Worm (Caenorhabditis elegans) whole organism, late embryonic: ENCODE measurements around the gene rin-1.

Experiments used
- C38D4.7 ChIP-seq: fragments of 200-800 bp; sonication (Bioruptor generic); optimal IDR thresholded peaks from 2 replicates; lab custom pipeline; 2018; ENCODE audit warnings: mild to moderate bottlenecking, missing genetic modification characterization, moderate library complexity, missing compliant biosample characterization
- F13H6.1 ChIP-seq: sonication (generic microtip); optimal IDR thresholded peaks from 2 replicates; lab custom pipeline; 2016; ENCODE audit warnings: missing genetic modification characterization, missing compliant biosample characterization
- K09A11.1 ChIP-seq: sonication (generic microtip); optimal IDR thresholded peaks from 2 replicates; lab custom pipeline; 2017; ENCODE audit warnings: antibody characterized with exemption, mild to moderate bottlenecking, missing genetic modification characterization, missing compliant biosample characterization; ENCODE audit not compliant: insufficient read depth
- T23F11.4 ChIP-seq: fragments of 200-800 bp; sonication (Bioruptor generic); optimal IDR thresholded peaks from 2 replicates; lab custom pipeline; 2018; ENCODE audit warnings: mild to moderate bottlenecking, missing genetic modification characterization, missing compliant biosample characterization
- ama-1 ChIP-seq: fragments of 150-350 bp; optimal IDR thresholded peaks from 2 replicates; lab custom pipeline; 2014
- ceh-14 ChIP-seq: sonication (generic microtip); optimal IDR thresholded peaks from 2 replicates; lab custom pipeline; 2016; ENCODE audit warnings: missing genotype, missing genetic modification characterization, missing compliant biosample characterization
- ceh-18 ChIP-seq: sonication (generic microtip); optimal IDR thresholded peaks from 2 replicates; lab custom pipeline; 2016; ENCODE audit warnings: missing genetic modification characterization, missing compliant biosample characterization
- ceh-19 ChIP-seq: fragments of 200-800 bp; sonication (Bioruptor generic); optimal IDR thresholded peaks from 2 replicates; lab custom pipeline; 2018; ENCODE audit warnings: mild to moderate bottlenecking, missing genetic modification characterization, missing compliant biosample characterization
- ceh-2 ChIP-seq: sonication (generic microtip); optimal IDR thresholded peaks from 2 replicates; lab custom pipeline; 2016; ENCODE audit warnings: missing genotype, missing genetic modification characterization, missing compliant biosample characterization
- ceh-22 ChIP-seq: sonication (generic microtip); optimal IDR thresholded peaks from 2 replicates; lab custom pipeline; 2017; ENCODE audit warnings: missing biosample characterization, missing genetic modification characterization
- ceh-34 ChIP-seq: sonication (generic microtip); optimal IDR thresholded peaks from 2 replicates; lab custom pipeline; 2016; ENCODE audit warnings: mild to moderate bottlenecking, missing genetic modification characterization, missing compliant biosample characterization
- ceh-48 ChIP-seq: sonication (generic microtip); optimal IDR thresholded peaks from 2 replicates; lab custom pipeline; 2016; ENCODE audit warnings: missing genetic modification characterization, inconsistent platforms, missing compliant biosample characterization
- ceh-6 ChIP-seq: fragments of 200-800 bp; sonication (Bioruptor generic); optimal IDR thresholded peaks from 2 replicates; lab custom pipeline; 2018; ENCODE audit warnings: mild to moderate bottlenecking, missing genetic modification characterization, missing compliant biosample characterization
- che-1 ChIP-seq: sonication (generic microtip); optimal IDR thresholded peaks from 2 replicates; lab custom pipeline; 2016; ENCODE audit warnings: mild to moderate bottlenecking, missing genetic modification characterization, missing compliant biosample characterization
- dmd-4 ChIP-seq: sonication (generic microtip); optimal IDR thresholded peaks from 2 replicates; lab custom pipeline; 2016; ENCODE audit warnings: borderline replicate concordance, missing genetic modification characterization, missing compliant biosample characterization
- dve-1 ChIP-seq: sonication (generic microtip); optimal IDR thresholded peaks from 2 replicates; lab custom pipeline; 2017; ENCODE audit warnings: antibody characterized with exemption, mild to moderate bottlenecking, missing genetic modification characterization, missing compliant biosample characterization
- elt-2 ChIP-seq: sonication (generic microtip); optimal IDR thresholded peaks from 2 replicates; lab custom pipeline; 2016; ENCODE audit warnings: missing genetic modification reagents, missing genetic modification characterization, missing compliant biosample characterization
- elt-4 ChIP-seq: sonication (generic microtip); optimal IDR thresholded peaks from 2 replicates; lab custom pipeline; 2016; ENCODE audit warnings: missing genetic modification characterization, missing compliant biosample characterization
- fax-1 ChIP-seq: sonication (generic microtip); optimal IDR thresholded peaks from 2 replicates; lab custom pipeline; 2016; ENCODE audit warnings: missing genotype, missing genetic modification characterization, missing compliant biosample characterization
- gmeb-2 ChIP-seq: sonication (generic microtip); optimal IDR thresholded peaks from 2 replicates; lab custom pipeline; 2016; ENCODE audit warnings: missing genetic modification characterization, inconsistent platforms, missing compliant biosample characterization
- hlh-13 ChIP-seq: fragments of 200-800 bp; sonication (Bioruptor generic); optimal IDR thresholded peaks from 2 replicates; lab custom pipeline; 2018; ENCODE audit warnings: mild to moderate bottlenecking, missing genetic modification characterization, missing compliant biosample characterization
- hlh-15 ChIP-seq: sonication (generic microtip); optimal IDR thresholded peaks from 2 replicates; lab custom pipeline; 2016; ENCODE audit warnings: missing genetic modification characterization, missing compliant biosample characterization
- hlh-6 ChIP-seq: sonication (generic microtip); optimal IDR thresholded peaks from 2 replicates; lab custom pipeline; 2016; ENCODE audit warnings: missing genotype, missing genetic modification characterization, missing compliant biosample characterization
- lim-6 ChIP-seq: sonication (generic microtip); optimal IDR thresholded peaks from 2 replicates; lab custom pipeline; 2016; ENCODE audit warnings: missing genetic modification characterization, missing compliant biosample characterization
- madf-2 ChIP-seq: sonication (generic microtip); optimal IDR thresholded peaks from 2 replicates; lab custom pipeline; 2017; ENCODE audit warnings: missing genetic modification characterization, missing compliant biosample characterization
- nhr-11 ChIP-seq: fragments of 150-350 bp; optimal IDR thresholded peaks from 2 replicates; lab custom pipeline; 2014; ENCODE audit warnings: missing biosample characterization, missing genetic modification characterization
- nhr-232 ChIP-seq: sonication (generic microtip); optimal IDR thresholded peaks from 2 replicates; lab custom pipeline; 2016; ENCODE audit warnings: missing genetic modification characterization, missing compliant biosample characterization
- odd-2 ChIP-seq: sonication (generic microtip); optimal IDR thresholded peaks from 2 replicates; lab custom pipeline; 2017; ENCODE audit warnings: antibody characterized with exemption, mild to moderate bottlenecking, missing genetic modification characterization, missing compliant biosample characterization
- pax-1 ChIP-seq: fragments of 150-350 bp; optimal IDR thresholded peaks from 2 replicates; lab custom pipeline; 2014; ENCODE audit warnings: missing biosample characterization, missing genetic modification characterization
- pha-2 ChIP-seq: sonication (generic microtip); optimal IDR thresholded peaks from 2 replicates; lab custom pipeline; 2017; ENCODE audit warnings: mild to moderate bottlenecking, missing genetic modification characterization, missing compliant biosample characterization
- pha-4 ChIP-seq: fragments of 150-350 bp; optimal IDR thresholded peaks from 2 replicates; lab custom pipeline; 2018; ENCODE audit warnings: missing biosample characterization, missing genetic modification reagents, missing genetic modification characterization
- pros-1 ChIP-seq: fragments of 150-350 bp; optimal IDR thresholded peaks from 2 replicates; lab custom pipeline; 2014; ENCODE audit warnings: missing biosample characterization, missing genetic modification reagents, missing genetic modification characterization
- ref-2 ChIP-seq: sonication (generic microtip); optimal IDR thresholded peaks from 2 replicates; lab custom pipeline; 2016; ENCODE audit warnings: missing genetic modification characterization, missing compliant biosample characterization
- rnt-1 ChIP-seq: sonication (generic microtip); optimal IDR thresholded peaks from 2 replicates; lab custom pipeline; 2016; ENCODE audit warnings: missing genetic modification characterization, missing compliant biosample characterization
- sdc-2 ChIP-seq: sonication (generic microtip); optimal IDR thresholded peaks from 2 replicates; lab custom pipeline; 2016; ENCODE audit warnings: missing genotype, missing genetic modification characterization, missing compliant biosample characterization
- sox-4 ChIP-seq: sonication (generic microtip); optimal IDR thresholded peaks from 2 replicates; lab custom pipeline; 2017; ENCODE audit warnings: mild to moderate bottlenecking, missing genetic modification characterization, inconsistent platforms, missing compliant biosample characterization
- tbx-2 ChIP-seq: sonication (generic microtip); optimal IDR thresholded peaks from 2 replicates; lab custom pipeline; 2016; ENCODE audit warnings: missing genetic modification characterization, missing compliant biosample characterization
- ttx-3 ChIP-seq: sonication (generic microtip); optimal IDR thresholded peaks from 2 replicates; lab custom pipeline; 2016; ENCODE audit warnings: missing genetic modification reagents, missing genetic modification characterization, missing compliant biosample characterization
- unc-42 ChIP-seq: sonication (generic microtip); optimal IDR thresholded peaks from 2 replicates; lab custom pipeline; 2016; ENCODE audit warnings: missing genotype, missing genetic modification characterization, missing compliant biosample characterization
- unc-86 ChIP-seq: sonication (generic microtip); optimal IDR thresholded peaks from 2 replicates; lab custom pipeline; 2016; ENCODE audit warnings: missing genetic modification characterization, missing compliant biosample characterization
- ztf-16 ChIP-seq: sonication (generic microtip); optimal IDR thresholded peaks from 2 replicates; lab custom pipeline; 2017; ENCODE audit warnings: missing genetic modification characterization, missing compliant biosample characterization

Gene rin-1

ce11 chrV:14784160-14784774, 31.1 kb downstream of the rin-1 start, which contains the start of gene Y50E8A.12:
Gene Y50E8A.12 (minus strand): TSS chrV:14784210.
- TF ChIP-seq F13H6.1 (tag; lab: Kevin White, UChicago) (no peak), unc-86 (tag; lab: Kevin White, UChicago) (no peak), ceh-18 (no peak), ceh-34 (tag; lab: Kevin White, UChicago) (no peak), sdc-2 (tag; lab: Kevin White, UChicago) (no peak), tbx-2 (no peak), ztf-16 (no peak), elt-2 (tag; lab: Kevin White, UChicago) (no peak), K09A11.1 (tag; lab: Kevin White, UChicago) (no peak), hlh-6 (tag; lab: Kevin White, UChicago) (no peak), pros-1 (no peak), dmd-4 (no peak), nhr-11 (tag; lab: Kevin White, UChicago) (no peak), ceh-19 (GFP tag; lab: Kevin White, UChicago) (no peak), ceh-6 (GFP tag; lab: Kevin White, UChicago) (no peak), lim-6 (tag; lab: Kevin White, UChicago) (no peak), ceh-2 (tag; lab: Kevin White, UChicago) (no peak), T23F11.4 (GFP tag; lab: Kevin White, UChicago) (no peak), rnt-1 (tag; lab: Kevin White, UChicago) (no peak)

DNA sequence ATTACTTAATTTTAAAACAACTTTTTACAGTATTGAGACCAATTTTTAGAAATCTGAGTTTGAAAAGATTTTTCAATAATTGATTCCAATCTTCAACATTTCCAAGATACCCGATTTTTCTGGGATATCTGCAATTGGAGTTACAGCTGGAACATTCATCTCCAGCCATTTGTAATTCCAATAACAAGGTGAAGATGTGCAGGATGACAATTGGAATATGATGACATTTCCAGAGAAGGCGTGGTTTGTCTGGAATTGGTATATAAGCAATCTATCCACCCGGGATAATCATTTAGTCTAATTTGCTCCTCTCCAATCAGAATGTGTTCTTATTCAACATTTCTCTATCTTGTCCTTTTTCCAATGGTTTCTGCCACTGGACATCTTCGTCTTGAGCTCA, 34.3 kb downstream of the rin-1 start, which contains the start of gene Y50E8A.11:
Gene Y50E8A.11, plus strand, starts transcription at position 301 of the 400 bp plus-strand sequence.
- TF ChIP-seq pax-1 (no peak), unc-86 (tag; lab: Kevin White, UChicago) (no peak), gmeb-2 (tag; lab: Kevin White, UChicago) (no peak), hlh-6 (tag; lab: Kevin White, UChicago) (no peak), ceh-22 (tag; lab: Kevin White, UChicago) (no peak)

DNA sequence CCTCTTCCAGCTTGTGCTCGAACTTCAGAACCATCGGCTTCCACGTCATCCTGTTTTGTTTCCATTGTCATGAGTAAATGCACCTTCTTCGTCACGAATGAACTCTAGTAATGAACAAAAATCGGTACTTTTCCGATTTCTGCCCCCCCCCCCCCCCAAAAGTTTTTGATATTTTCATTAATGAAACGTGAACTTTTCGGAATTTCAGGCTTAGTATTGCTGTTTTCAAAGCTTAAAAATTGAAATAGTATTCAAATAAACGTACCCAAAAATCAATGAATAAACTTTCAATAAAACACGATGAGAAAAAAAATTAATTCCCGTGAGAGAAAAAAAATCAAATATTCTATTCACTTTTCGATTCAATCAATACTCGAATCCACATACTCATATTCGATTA, 35.8 kb downstream of the rin-1 start, which contains the start of the genes scrm-7 and Y50E8A.10:
Gene scrm-7, minus strand, starts transcription at position 101 of the 400 bp plus-strand sequence.
Gene Y50E8A.10, plus strand, starts transcription at position 353 of the 400 bp plus-strand sequence.
- TF ChIP-seq hlh-13 (GFP tag; lab: Kevin White, UChicago) (no peak), T23F11.4 (GFP tag; lab: Kevin White, UChicago) (no peak), che-1 (no peak), nhr-232 (no peak), pha-4 (no peak), ceh-22 (tag; lab: Kevin White, UChicago) (no peak), C38D4.7 (GFP tag; lab: Kevin White, UChicago) (no peak), elt-4 (tag; lab: Kevin White, UChicago) (no peak), pha-2 (tag; lab: Kevin White, UChicago) (no peak), hlh-6 (tag; lab: Kevin White, UChicago) (no peak), unc-42 (tag; lab: Kevin White, UChicago) (no peak), unc-86 (tag; lab: Kevin White, UChicago) (no peak), hlh-15 (tag; lab: Kevin White, UChicago) (no peak), ceh-14 (no peak)

ce11 chrV:14773048-14773447, 42.4 kb downstream of the rin-1 start, which contains the start of gene haf-7:
Gene haf-7 (plus strand): TSS chrV:14773258.
- no peak for TF ChIP-seq ceh-14
- TF ChIP-seq elt-2 (tag; lab: Kevin White, UChicago): peak; percentile 14

DNA sequence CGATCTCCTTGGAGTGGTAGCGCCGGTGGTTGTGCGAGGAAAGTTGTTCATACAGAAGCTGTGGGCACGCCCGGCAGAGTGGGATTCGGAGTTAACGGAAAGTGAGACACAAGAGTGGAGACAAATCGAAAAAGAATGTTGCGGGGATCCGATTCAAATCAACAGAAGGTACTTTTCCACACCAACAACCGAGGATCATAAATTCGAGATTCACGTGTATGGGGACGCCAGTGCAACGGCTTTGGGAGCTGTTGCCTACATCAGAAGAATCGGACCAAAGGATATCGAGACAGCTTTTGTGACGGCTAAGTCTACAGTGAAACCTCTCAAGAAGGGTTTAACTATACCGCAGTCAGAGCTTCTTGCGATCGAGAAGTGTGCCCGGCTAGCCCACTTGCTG, 51.8 kb downstream of the rin-1 start:
- TF ChIP-seq odd-2 (tag; lab: Kevin White, UChicago) (no peak), ttx-3 (tag; lab: Kevin White, UChicago) (no peak), hlh-15 (tag; lab: Kevin White, UChicago) (no peak), sox-4 (tag; lab: Kevin White, UChicago) (no peak), pax-1 (no peak), madf-2 (no peak), T23F11.4 (GFP tag; lab: Kevin White, UChicago) (no peak), ref-2 (no peak), dve-1 (tag; lab: Kevin White, UChicago) (no peak), pha-2 (tag; lab: Kevin White, UChicago) (no peak), gmeb-2 (tag; lab: Kevin White, UChicago) (no peak), ama-1 (lab: Kevin White, UChicago) (no peak), elt-2 (tag; lab: Kevin White, UChicago) (no peak), ceh-48 (tag; lab: Kevin White, UChicago) (no peak), fax-1 (tag; lab: Kevin White, UChicago) (no peak)
